Fruit fly (Drosophila melanogaster): ENCODE results near the gene phr6-4.

The phr6-4 gene

DNA sequence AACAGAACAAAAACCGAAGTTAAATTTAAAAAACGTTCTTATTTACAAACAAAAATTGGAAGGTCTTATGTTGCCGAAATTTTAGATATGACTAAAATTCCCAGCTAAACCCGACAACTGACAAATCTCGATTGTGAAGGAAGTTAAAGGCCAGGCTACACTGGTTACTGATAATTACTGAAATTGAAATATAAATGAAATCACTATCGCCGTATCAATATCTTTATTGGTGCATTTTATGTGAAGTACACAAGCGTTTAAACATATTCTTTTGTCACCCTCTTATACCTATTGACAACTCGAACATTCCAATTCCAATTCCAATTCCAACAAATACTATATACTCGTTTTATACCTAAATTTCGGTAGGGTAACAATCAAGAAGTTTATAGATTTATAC, 2.4 kb downstream of the phr6-4 start, which contains the start of gene CG17470:
TSS of gene CG17470 (minus strand) at position 101 of the 400 bp plus-strand sequence.
- TF ChIP-seq Rel (GFP tag; optimal IDR thresholded peaks at IDR 0.05) (no peak), Rel (tag; optimal IDR thresholded peaks at IDR 0.05) (no peak), Hr83 (GFP tag; optimal IDR thresholded peaks at IDR 0.05; ENCODE audit: poor library complexity, severe bottlenecking) (no peak), rgr (GFP tag; optimal IDR thresholded peaks at IDR 0.05) (no peak), pan (optimal IDR thresholded peaks at IDR 0.05) (no peak), jim (GFP tag; optimal IDR thresholded peaks at IDR 0.05) (no peak), foxo (GFP tag; optimal IDR thresholded peaks at IDR 0.05) (no peak), OdsH (GFP tag; optimal IDR thresholded peaks at IDR 0.05) (no peak), sage (GFP tag; optimal IDR thresholded peaks at IDR 0.05) (no peak), fru (GFP tag; optimal IDR thresholded peaks at IDR 0.05) (no peak), Abd-B (GFP tag; optimal IDR thresholded peaks at IDR 0.05) (no peak)

DNA sequence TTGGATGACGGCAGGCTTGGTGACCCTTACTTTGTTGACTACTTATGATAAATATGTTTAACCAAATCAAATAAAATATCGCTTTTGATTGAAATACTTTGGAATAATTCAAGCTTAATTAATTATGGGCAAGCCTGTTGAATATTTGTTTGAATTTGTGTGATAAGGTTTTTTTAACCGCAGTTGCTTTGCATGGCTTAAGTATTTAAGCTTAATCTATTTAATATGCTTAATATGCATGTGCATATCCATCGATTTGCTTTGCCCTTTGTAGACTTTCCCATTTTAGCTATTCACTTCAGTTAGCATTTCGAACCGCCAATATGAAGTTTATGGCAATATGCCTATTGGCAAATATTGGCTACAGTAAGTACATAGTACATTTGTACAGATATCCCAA, 5.0 kb downstream of the phr6-4 start, which contains the start of gene Sfp38D:
TSS of gene Sfp38D (plus strand) at position 301 of the 400 bp plus-strand sequence.
- TF ChIP-seq usp (GFP tag; optimal IDR thresholded peaks at IDR 0.05) (no peak), Sp1 (GFP tag; optimal IDR thresholded peaks at IDR 0.05) (no peak), Abd-B (GFP tag; optimal IDR thresholded peaks at IDR 0.05) (no peak), CG9705 (GFP tag; optimal IDR thresholded peaks at IDR 0.05) (no peak), Hr83 (GFP tag; optimal IDR thresholded peaks at IDR 0.05; ENCODE audit: poor library complexity, severe bottlenecking) (no peak), N (GFP tag; optimal IDR thresholded peaks at IDR 0.05) (no peak), Vsx2 (GFP tag; optimal IDR thresholded peaks at IDR 0.05; ENCODE audit: partially characterized antibody) (no peak), dl (GFP tag; optimal IDR thresholded peaks at IDR 0.05; ENCODE audit: insufficient read depth in 1 of 2, partially characterized antibody in 2 of 2) (no peak), foxo (GFP tag; optimal IDR thresholded peaks at IDR 0.05) (no peak), GATAd (GFP tag; optimal IDR thresholded peaks at IDR 0.05) (no peak), Myc (optimal IDR thresholded peaks at IDR 0.05) (no peak), ey (GFP tag; optimal IDR thresholded peaks at IDR 0.05) (no peak), pan (optimal IDR thresholded peaks at IDR 0.05) (no peak), fru (GFP tag; optimal IDR thresholded peaks at IDR 0.05) (no peak), dsf (GFP tag; optimal IDR thresholded peaks at IDR 0.05; ENCODE audit: borderline replicate concordance) (no peak), psq (GFP tag; optimal IDR thresholded peaks at IDR 0.05) (no peak), Dif (GFP tag; optimal IDR thresholded peaks at IDR 0.05; ENCODE audit: partially characterized antibody) (no peak), Hr78 (GFP tag; optimal IDR thresholded peaks at IDR 0.05) (no peak)

DNA sequence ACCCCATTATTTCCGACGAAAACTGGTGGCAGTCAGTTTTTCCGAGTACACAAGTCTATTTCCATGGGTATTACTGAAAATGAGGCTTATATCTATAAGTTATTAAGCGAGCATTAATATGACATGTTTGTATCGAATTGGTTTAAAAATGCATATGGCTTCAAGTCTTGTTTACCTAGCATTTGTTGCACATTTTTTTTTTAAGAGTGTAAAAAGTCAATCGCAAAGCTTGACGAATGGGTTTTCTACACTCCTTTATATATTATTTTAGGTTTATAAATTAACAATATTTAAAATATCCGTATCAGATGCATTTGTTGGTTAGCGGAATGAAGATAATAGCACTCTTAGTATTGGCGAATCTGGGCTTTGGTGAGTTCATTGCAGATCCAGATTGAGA, 5.8 kb downstream of the phr6-4 start, which contains the start of gene CG31680:
TSS of gene CG31680 (plus strand) at position 301 of the 400 bp plus-strand sequence.
- TF ChIP-seq br (GFP tag; optimal IDR thresholded peaks at IDR 0.05): no peak
- TF ChIP-seq rgr (GFP tag; optimal IDR thresholded peaks at IDR 0.05): no peak
- TF ChIP-seq foxo (GFP tag; optimal IDR thresholded peaks at IDR 0.05): no peak
- no peak for TF ChIP-seq Jra (GFP tag; optimal IDR thresholded peaks at IDR 0.05)
- no peak for TF ChIP-seq Myc (optimal IDR thresholded peaks at IDR 0.05)
- TF ChIP-seq GATAd (GFP tag; optimal IDR thresholded peaks at IDR 0.05): no peak
- no peak for TF ChIP-seq Hnf4 (GFP tag; optimal IDR thresholded peaks at IDR 0.05)

DNA sequence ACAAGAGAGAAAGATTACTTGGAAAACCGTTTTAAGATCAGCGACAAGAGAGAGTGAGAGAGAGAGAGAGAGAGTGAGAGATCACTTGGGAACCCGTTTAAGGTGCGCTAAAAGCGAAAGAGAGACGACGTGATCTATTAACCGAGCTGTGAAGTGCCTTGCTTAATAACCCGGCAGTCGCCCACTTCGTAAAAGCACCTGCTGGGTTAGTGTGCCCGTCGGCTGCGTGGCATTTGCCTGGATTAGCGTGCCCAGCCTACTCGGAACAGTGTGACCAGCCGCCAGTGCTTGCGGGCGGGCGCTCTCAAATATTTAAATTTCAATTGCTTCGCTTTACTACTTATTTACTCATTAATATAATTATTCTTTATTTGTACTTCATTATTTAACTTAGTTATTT, 7.2 kb downstream of the phr6-4 start:
- no peak for TF ChIP-seq GATAd (GFP tag; optimal IDR thresholded peaks at IDR 0.05)
- TF ChIP-seq pan (optimal IDR thresholded peaks at IDR 0.05): no peak
- TF ChIP-seq psq (GFP tag; optimal IDR thresholded peaks at IDR 0.05): no peak
- no peak for TF ChIP-seq usp (GFP tag; optimal IDR thresholded peaks at IDR 0.05)
- no peak for TF ChIP-seq Hr78 (GFP tag; optimal IDR thresholded peaks at IDR 0.05)
- no peak for TF ChIP-seq rgr (GFP tag; optimal IDR thresholded peaks at IDR 0.05)
- no peak for TF ChIP-seq dl (GFP tag; optimal IDR thresholded peaks at IDR 0.05; ENCODE audit: insufficient read depth in 1 of 2, partially characterized antibody in 2 of 2)
- peak; percentile 37 for TF ChIP-seq Dif (GFP tag; optimal IDR thresholded peaks at IDR 0.05; ENCODE audit: partially characterized antibody)
- no peak for TF ChIP-seq OdsH (GFP tag; optimal IDR thresholded peaks at IDR 0.05)
- peak; percentile 16 for TF ChIP-seq h (GFP tag; optimal IDR thresholded peaks at IDR 0.05)
- TF ChIP-seq Hr83 (GFP tag; optimal IDR thresholded peaks at IDR 0.05; ENCODE audit: poor library complexity, severe bottlenecking): no peak
- TF ChIP-seq Dfd (GFP tag; optimal IDR thresholded peaks at IDR 0.05): no peak
- TF ChIP-seq Vsx2 (GFP tag; optimal IDR thresholded peaks at IDR 0.05; ENCODE audit: partially characterized antibody): no peak
- TF ChIP-seq ey (GFP tag; optimal IDR thresholded peaks at IDR 0.05): no peak
- TF ChIP-seq brk (GFP tag; optimal IDR thresholded peaks at IDR 0.05): no peak
- TF ChIP-seq Abd-B (GFP tag; optimal IDR thresholded peaks at IDR 0.05): no peak

DNA sequence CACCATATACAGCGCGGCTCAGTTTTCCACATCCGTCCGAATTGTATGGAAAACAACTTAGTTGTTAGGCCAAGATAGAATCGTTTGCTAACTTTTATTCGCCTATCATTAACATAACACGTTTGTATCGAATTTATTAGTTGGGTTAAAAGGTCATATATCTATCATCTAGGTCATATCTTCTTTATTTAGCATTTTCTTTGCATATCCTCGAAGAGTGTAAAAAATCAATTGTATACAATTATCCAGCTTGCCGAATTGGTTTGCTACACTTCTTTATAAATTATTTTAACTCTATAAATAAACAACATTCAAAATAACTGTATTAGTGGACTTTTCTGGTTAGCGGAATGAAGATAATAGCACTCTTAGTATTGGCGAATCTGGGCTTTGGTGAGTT, 11.4 kb downstream of the phr6-4 start, which contains the start of gene CG17472:
TSS of gene CG17472 (plus strand) at position 301 of the 400 bp plus-strand sequence.
- TF ChIP-seq sage (GFP tag; optimal IDR thresholded peaks at IDR 0.05): no peak
- no peak for TF ChIP-seq N (GFP tag; optimal IDR thresholded peaks at IDR 0.05)
- TF ChIP-seq Abd-B (GFP tag; optimal IDR thresholded peaks at IDR 0.05): no peak
- TF ChIP-seq Hnf4 (GFP tag; optimal IDR thresholded peaks at IDR 0.05): no peak
- no peak for TF ChIP-seq CG9705 (GFP tag; optimal IDR thresholded peaks at IDR 0.05)
- TF ChIP-seq HLH106 (tag; optimal IDR thresholded peaks at IDR 0.05): no peak

Data from whole organism, wandering third instar larva.